Fruit fly (Drosophila melanogaster): ENCODE results near the gene spn-A.

Gene spn-A

DNA sequence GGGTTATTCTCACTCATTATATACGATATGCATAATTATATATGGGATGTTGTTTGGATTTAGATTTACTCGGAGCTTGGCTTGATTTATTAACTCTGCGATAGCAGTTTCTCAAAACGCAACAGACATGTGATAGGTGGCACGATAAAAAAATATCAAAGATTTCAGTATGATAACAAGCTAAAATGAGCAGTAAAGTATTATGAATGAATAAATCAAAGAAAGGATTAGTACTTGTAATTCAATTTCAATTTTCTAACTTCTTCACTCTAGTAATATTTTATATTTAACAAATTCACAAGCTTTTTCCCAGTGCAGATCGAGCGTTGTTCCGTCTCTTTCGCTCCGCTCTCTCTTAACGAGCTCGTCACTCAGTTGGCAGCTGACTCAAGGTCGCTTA lies 28.3 kb upstream of the spn-A start:
- TF ChIP-seq CG17801 (GFP tag; optimal IDR thresholded peaks at IDR 0.05; ENCODE audit: partially characterized antibody) = no peak

DNA sequence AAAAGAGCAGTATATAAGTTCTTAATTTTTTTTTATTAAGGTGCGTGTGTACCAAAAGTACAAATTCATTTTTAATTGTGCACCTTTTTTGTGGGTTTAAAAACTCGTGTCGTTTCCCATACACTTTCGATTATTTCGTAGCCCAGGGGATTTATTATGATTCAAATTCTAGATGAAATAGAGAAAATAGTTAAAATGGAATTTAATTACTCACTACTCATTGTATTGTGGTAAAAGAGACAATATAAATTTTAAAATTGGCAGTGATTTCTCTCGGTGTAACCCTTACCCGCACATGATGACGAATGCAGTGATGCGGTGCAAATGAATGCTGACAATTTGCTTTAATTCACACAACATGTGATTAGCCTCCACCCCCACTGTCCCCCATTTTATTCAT lies 27.4 kb upstream of the spn-A start:
- TF ChIP-seq CG17801 (GFP tag; optimal IDR thresholded peaks at IDR 0.05; ENCODE audit: partially characterized antibody) = no peak

dm6 chr3R:30076088-30076487 lies 20.3 kb upstream of the spn-A start:
- TF ChIP-seq CG17801 (GFP tag; optimal IDR thresholded peaks at IDR 0.05; ENCODE audit: partially characterized antibody) = no peak

DNA sequence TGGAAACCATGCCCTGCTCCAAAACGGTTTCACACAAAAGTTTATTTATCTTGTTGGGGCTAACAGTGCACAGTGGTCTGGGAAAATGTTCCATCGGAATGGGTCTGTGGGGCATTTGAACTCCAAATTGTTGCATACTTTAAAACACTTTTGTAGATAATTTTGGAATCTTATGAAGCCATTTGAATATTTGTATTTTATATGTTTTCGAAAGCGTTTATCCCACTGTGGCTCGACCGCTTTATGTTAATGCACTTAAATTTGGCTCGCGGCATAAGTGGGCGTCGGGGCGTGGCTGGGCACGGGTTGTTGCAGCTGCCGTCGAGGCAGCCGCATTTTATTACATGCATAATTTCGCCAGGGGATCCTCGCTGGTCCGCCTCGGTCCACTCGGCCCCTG lies 16.0 kb upstream of the spn-A start:
- TF ChIP-seq CG17801 (GFP tag; optimal IDR thresholded peaks at IDR 0.05; ENCODE audit: partially characterized antibody) = no peak

- TF ChIP-seq CG17801 (GFP tag; optimal IDR thresholded peaks at IDR 0.05; ENCODE audit: partially characterized antibody) = no peak
Observed at dm6 chr3R:30070198-30070597, 14.4 kb upstream of the spn-A start.

DNA sequence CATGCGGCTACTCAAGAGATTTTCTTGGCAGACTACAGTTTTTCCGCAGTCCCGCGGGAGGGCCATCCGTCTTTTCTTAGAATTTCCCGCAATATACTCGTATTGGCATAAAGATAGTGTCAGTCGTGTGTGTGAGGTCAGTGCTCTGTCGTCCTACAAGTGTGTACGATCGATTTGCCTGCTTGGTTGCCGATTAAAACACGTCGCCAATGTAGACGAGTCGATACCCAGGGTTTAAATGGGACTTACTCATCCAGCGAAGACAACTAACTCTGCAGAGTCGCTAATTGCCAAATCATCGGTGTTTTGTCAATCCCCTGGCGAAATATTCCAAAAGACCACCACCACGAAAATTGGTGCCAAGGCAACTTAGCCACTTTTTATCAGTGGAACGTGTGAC lies 10.2 kb upstream of the spn-A start:
- TF ChIP-seq CG17801 (GFP tag; optimal IDR thresholded peaks at IDR 0.05; ENCODE audit: partially characterized antibody) = no peak

- TF ChIP-seq CG17801 (GFP tag; optimal IDR thresholded peaks at IDR 0.05; ENCODE audit: partially characterized antibody) = no peak
Observed at dm6 chr3R:30063704-30064103, 7.9 kb upstream of the spn-A start.

DNA sequence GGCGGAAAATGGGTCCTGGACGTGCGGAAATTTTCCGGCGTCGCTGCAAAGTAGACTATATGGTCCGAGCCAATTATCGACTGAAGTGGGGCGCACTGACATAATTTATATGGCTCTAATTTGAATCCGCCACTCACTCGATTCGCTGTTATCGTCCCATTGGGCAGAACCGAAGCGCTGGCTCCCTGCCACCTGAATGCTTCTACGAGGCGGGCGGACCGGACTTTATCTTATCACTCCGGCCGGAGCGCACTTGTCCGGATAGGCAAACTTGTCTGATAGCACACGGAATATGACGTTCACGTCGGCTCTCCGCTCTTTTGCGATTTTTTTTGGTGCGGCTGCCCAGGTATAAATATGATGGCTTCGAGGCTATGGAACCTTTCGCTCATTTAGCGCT lies 6.7 kb upstream of the spn-A start:
- no peak for TF ChIP-seq CG17801 (GFP tag; optimal IDR thresholded peaks at IDR 0.05; ENCODE audit: partially characterized antibody)

DNA sequence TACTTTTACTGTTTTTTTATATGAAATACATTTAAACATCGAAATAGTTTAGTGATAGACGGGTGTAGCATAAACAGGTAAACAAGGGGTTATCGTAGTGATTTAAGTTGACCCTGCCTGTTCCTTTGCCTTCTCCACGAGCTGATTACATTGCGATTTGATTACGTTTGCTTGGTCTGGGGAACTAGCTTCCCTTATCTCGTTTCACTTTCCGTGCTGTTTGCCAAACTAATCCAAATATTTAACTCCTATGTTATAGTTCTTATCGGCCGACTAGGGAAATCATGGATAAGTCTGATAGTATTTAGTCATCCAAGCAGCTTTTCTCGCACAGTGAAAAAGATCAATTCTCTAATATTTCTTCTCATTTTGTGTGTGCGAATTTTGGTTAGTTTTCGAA lies 6.1 kb upstream of the spn-A start:
- TF ChIP-seq CG17801 (GFP tag; optimal IDR thresholded peaks at IDR 0.05; ENCODE audit: partially characterized antibody) = no peak

DNA sequence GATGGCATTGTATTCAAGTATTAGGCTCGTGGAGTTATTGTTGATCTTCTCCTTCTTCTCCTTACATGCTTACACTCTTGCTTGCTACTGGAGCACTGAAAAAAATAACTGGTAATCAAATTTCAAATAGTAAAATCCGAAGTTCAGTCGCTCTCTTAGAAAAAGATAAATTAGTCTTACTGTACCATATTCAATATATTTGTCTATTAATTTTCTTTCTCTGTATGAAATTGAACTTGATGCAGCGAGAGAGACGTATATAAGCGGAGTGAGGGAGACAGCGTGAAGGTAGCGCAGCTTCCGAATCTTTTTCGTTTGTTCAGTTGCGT lies 5.3 kb upstream of the spn-A start:
- TF ChIP-seq CG17801 (GFP tag; optimal IDR thresholded peaks at IDR 0.05; ENCODE audit: partially characterized antibody) = peak; percentile 13

- TF ChIP-seq CG17801 (GFP tag; optimal IDR thresholded peaks at IDR 0.05; ENCODE audit: partially characterized antibody) = no peak
Observed at dm6 chr3R:30060451-30061153, 4.8 kb upstream of the spn-A start.

DNA sequence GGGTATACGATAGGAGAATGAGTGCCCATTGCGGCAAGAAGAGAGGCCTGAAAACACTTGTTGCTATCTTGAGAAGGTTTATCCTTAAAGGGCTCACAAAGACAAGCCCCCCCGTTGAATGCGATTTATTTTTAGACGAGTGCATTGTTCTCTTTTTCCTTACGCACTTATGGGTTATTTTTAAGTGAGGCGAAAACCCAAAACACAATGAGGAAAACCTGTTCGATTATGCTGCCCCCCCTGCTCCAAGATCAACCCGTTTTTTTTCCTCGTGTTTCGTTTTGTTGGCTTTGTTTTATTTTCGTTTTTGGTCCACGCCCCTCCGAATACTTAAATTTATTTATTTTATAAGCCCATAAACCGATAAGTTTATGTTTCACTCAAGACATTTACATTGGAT lies 4.1 kb upstream of the spn-A start:
- no peak for TF ChIP-seq CG17801 (GFP tag; optimal IDR thresholded peaks at IDR 0.05; ENCODE audit: partially characterized antibody)

- peak; percentile 12 for TF ChIP-seq CG17801 (GFP tag; optimal IDR thresholded peaks at IDR 0.05; ENCODE audit: partially characterized antibody)
Observed at dm6 chr3R:30058057-30058868, 2.4 kb upstream of the spn-A start, which contains the start of gene sima. Gene sima (plus strand): TSS chr3R:30058311.

dm6 chr3R:30056592-30057135 lies 827 bp upstream of the spn-A start, which contains the start of the genes CG7950 and Rpp14a:
Gene CG7950 (plus strand): TSS chr3R:30056859.
Gene Rpp14a (plus strand): TSS chr3R:30056859.
- peak; percentile 90 for TF ChIP-seq CG17801 (GFP tag; optimal IDR thresholded peaks at IDR 0.05; ENCODE audit: partially characterized antibody)

DNA sequence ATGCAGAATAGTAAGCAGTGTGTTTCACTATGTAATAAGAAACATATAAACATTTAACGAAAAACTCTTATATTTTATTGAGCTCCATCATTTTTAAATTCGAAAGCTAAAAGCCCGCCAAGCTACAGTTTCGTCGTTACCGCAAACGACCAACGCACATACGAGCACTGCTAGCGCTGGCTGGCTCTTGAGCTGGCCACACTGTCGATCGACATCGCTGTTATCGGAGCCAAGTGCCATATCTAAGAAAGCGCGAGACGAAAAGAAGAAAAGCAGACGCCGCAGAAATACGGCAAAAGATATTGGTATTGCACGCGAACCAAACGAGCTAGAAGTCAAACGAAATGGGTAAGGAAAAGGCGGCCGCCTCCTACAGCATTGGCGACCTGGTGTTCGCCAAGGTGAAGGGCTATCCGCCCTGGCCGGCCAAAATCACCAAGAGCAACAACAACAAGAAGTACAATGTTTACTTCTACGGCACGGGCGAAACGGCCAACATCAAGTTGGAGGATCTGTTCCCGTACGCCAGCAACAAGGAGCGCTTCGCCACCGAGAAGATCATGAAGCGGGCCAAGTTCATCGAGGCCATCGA lies 3.3 kb downstream of the spn-A start, which contains the start of gene Jasper:
Jasper (plus strand) TSS at position 60 of the 592 bp plus-strand sequence.
- TF ChIP-seq CG17801 (GFP tag; optimal IDR thresholded peaks at IDR 0.05; ENCODE audit: partially characterized antibody) = peak; percentile 41

dm6 chr3R:30051933-30052332 lies 3.9 kb downstream of the spn-A start, which contains the start of gene CG15528:
Gene CG15528 (minus strand): TSS chr3R:30052112.
- no peak for TF ChIP-seq CG17801 (GFP tag; optimal IDR thresholded peaks at IDR 0.05; ENCODE audit: partially characterized antibody)
